Worm (Caenorhabditis elegans): ENCODE data around the gene cbd-1.

- TF ChIP-seq mec-3 (tag; optimal IDR thresholded peaks at IDR 0.05; ENCODE audit: borderline replicate concordance) (no peak), pha-2 (tag; optimal IDR thresholded peaks at IDR 0.05) (no peak), hlh-15 (tag; optimal IDR thresholded peaks at IDR 0.05) (no peak)
Measured at ce11 chrIV:11326939-11327565, 45.7 kb upstream of the cbd-1 start, which contains the start of gene B0035.21.
